Worm (Caenorhabditis elegans) whole organism, late embryonic: Measurements from ENCODE around the gene spat-2.
A peak's percentile ranks its signal among the peaks of the same experiment; 100 is the strongest.

Experiments used
- K09A11.1 ChIP-seq: sonication (generic microtip); optimal IDR thresholded peaks from 2 replicates; lab custom pipeline; 2017; ENCODE audit warnings: antibody characterized with exemption, mild to moderate bottlenecking, missing genetic modification characterization, missing compliant biosample characterization; ENCODE audit not compliant: insufficient read depth
- ceh-18 ChIP-seq: sonication (generic microtip); optimal IDR thresholded peaks from 2 replicates; lab custom pipeline; 2016; ENCODE audit warnings: missing genetic modification characterization, missing compliant biosample characterization
- ceh-24 ChIP-seq: sonication (generic microtip); optimal IDR thresholded peaks from 2 replicates; lab custom pipeline; 2016; ENCODE audit warnings: mild to moderate bottlenecking, missing genetic modification characterization, missing compliant biosample characterization
- ceh-31 ChIP-seq: sonication (generic microtip); optimal IDR thresholded peaks from 2 replicates; lab custom pipeline; 2016; ENCODE audit warnings: missing genetic modification characterization, missing compliant biosample characterization
- ceh-48 ChIP-seq: sonication (generic microtip); optimal IDR thresholded peaks from 2 replicates; lab custom pipeline; 2016; ENCODE audit warnings: missing genetic modification characterization, inconsistent platforms, missing compliant biosample characterization
- ceh-6 ChIP-seq: fragments of 200-800 bp; sonication (Bioruptor generic); optimal IDR thresholded peaks from 2 replicates; lab custom pipeline; 2018; ENCODE audit warnings: mild to moderate bottlenecking, missing genetic modification characterization, missing compliant biosample characterization
- fkh-10 ChIP-seq: fragments of 150-350 bp; optimal IDR thresholded peaks from 2 replicates; lab custom pipeline; 2014; ENCODE audit warnings: missing biosample characterization, missing genetic modification reagents, missing genetic modification characterization
- madf-2 ChIP-seq: sonication (generic microtip); optimal IDR thresholded peaks from 2 replicates; lab custom pipeline; 2017; ENCODE audit warnings: missing genetic modification characterization, missing compliant biosample characterization
- mec-3 ChIP-seq: sonication (generic microtip); optimal IDR thresholded peaks from 2 replicates; lab custom pipeline; 2016; ENCODE audit warnings: borderline replicate concordance, missing genetic modification characterization, missing compliant biosample characterization
- pag-3 ChIP-seq: sonication (generic microtip); optimal IDR thresholded peaks from 2 replicates; lab custom pipeline; 2016; ENCODE audit warnings: missing compliant biosample characterization, missing genetic modification characterization, borderline replicate concordance
- pha-2 ChIP-seq: sonication (generic microtip); optimal IDR thresholded peaks from 2 replicates; lab custom pipeline; 2017; ENCODE audit warnings: mild to moderate bottlenecking, missing genetic modification characterization, missing compliant biosample characterization
- pqm-1 ChIP-seq: sonication (generic microtip); optimal IDR thresholded peaks from 2 replicates; lab custom pipeline; 2016; ENCODE audit warnings: missing genetic modification characterization, missing compliant biosample characterization
- ref-2 ChIP-seq: sonication (generic microtip); optimal IDR thresholded peaks from 2 replicates; lab custom pipeline; 2016; ENCODE audit warnings: missing genetic modification characterization, missing compliant biosample characterization
- unc-3 ChIP-seq, 2 experiments: fragments of 200-800 bp in 1 of 2; sonication (Bioruptor generic) in 1 of 2; sonication (generic microtip) in 1 of 2; conservative IDR thresholded peaks in 1 of 2; optimal IDR thresholded peaks in 1 of 2; 2 replicates each; pipeline versions ENCODE4 v1.3.6 to Lab custom; 2016 to 2022; ENCODE audit warnings: missing compliant biosample characterization in 2 of 2, missing genetic modification characterization in 2 of 2, missing genetic modification reagents in 1 of 2

The spat-2 gene

DNA sequence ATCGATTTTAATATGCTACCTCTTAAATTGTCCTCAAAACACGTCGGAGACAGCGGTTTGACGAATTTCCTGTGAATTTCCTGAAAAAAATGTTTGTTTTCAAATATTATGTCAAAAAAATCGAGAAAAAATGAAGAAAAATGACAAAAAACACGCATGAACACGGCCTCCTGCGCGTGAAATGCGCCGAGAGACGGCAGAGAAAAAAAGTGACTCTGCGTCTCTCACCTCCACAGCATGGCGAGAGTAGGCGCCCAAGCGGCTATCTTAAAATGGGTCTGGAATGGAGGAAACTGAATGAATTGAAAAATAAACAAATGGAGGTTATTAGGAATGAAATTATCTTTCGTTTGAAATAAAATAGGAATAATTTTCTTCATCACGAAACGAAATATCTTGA is 74.0 kb downstream of the spat-2 start (continued):
- TF ChIP-seq fkh-10 (GFP tag; lab: Kevin White, UChicago) (no peak), madf-2 (tag; lab: Kevin White, UChicago) (no peak), ceh-48 (tag; lab: Kevin White, UChicago) (peak; percentile 21), K09A11.1 (tag; lab: Kevin White, UChicago) (no peak), ceh-6 (GFP tag; lab: Kevin White, UChicago) (no peak), ceh-31 (tag; lab: Kevin White, UChicago) (peak; percentile 74), pha-2 (tag; lab: Kevin White, UChicago) (peak; percentile 15), unc-3 (GFP tag; conservative IDR thresholded peaks at IDR 0.05; lab: Robert Waterston, UW) (no peak), unc-3 (tag; optimal IDR thresholded peaks at IDR 0.05; lab: Kevin White, UChicago) (no peak), pqm-1 (no peak), pag-3 (tag; lab: Kevin White, UChicago) (no peak), ref-2 (tag; lab: Kevin White, UChicago) (peak; percentile 21), ceh-18 (tag; lab: Kevin White, UChicago) (no peak), mec-3 (tag; lab: Kevin White, UChicago) (no peak), ceh-24 (tag; lab: Kevin White, UChicago) (no peak)
